Fruit fly (Drosophila melanogaster): ENCODE measurements around the gene CG14957.

Gene CG14957

DNA sequence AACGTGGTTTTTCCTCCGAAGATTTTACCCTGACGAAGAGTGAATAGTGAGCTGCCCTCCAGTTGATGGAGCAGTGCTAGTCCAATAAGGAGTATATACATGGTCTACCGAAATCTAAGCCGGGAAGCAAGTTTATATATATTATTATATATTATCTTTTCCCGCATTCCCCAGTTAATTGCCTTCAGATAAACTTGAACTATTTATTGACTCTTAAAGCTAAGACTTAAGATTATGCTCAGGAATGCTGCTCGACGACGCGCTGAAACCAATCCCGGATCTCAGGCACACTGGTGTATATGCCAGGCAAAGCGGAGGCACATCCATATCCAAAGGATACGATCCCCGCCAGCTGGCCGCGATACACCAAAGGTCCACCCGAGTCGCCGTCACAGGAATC is 18.0 kb downstream of the CG14957 start, which contains the start of gene CG32277:
Gene CG32277 (minus strand): TSS at position 101 of the 400 bp plus-strand sequence.
- TF ChIP-seq toe (GFP tag; optimal IDR thresholded peaks at IDR 0.05) = no peak
- TF ChIP-seq CG7045 (GFP tag; optimal IDR thresholded peaks at IDR 0.05) = no peak
- TF ChIP-seq kay (GFP tag; ENCODE audit: borderline replicate concordance) = no peak
- TF ChIP-seq Clk (GFP tag; optimal IDR thresholded peaks at IDR 0.05) = no peak
- TF ChIP-seq CG33017 (tag; optimal IDR thresholded peaks at IDR 0.05) = no peak
- TF ChIP-seq CG12768 (GFP tag; optimal IDR thresholded peaks at IDR 0.05) = no peak
- no peak for TF ChIP-seq ovo (GFP tag; optimal IDR thresholded peaks at IDR 0.05)
- no peak for TF ChIP-seq pad (GFP tag; optimal IDR thresholded peaks at IDR 0.05)
- no peak for TF ChIP-seq CG1620 (GFP tag; optimal IDR thresholded peaks at IDR 0.05)
- TF ChIP-seq Mnt (GFP tag; optimal IDR thresholded peaks at IDR 0.05) = no peak
- TF ChIP-seq CG11617 (GFP tag; optimal IDR thresholded peaks at IDR 0.05) = no peak
- TF ChIP-seq Hr96 (GFP tag; optimal IDR thresholded peaks at IDR 0.05) = no peak

DNA sequence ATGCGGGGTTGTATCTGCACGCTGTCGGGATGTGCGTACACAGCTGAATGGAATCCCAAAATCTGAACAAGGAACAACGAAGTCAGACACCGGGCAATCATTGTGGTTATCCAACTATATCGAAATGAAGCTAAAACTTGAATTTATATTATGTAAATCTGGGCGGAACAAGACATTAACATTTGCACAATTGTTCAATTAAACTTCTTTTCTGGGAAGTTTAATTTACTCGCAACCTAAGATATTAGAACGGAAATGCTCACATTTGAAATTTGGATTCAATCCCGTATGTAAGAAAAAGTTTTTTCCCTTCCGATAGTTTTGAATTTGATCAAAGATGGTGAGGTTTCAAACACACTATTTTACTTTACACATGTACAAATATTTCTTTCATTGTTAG is 18.9 kb downstream of the CG14957 start, which contains the start of gene CG33160:
Gene CG33160 (minus strand): TSS at position 101 of the 400 bp plus-strand sequence.
- TF ChIP-seq Mnt (GFP tag; optimal IDR thresholded peaks at IDR 0.05) = no peak

DNA sequence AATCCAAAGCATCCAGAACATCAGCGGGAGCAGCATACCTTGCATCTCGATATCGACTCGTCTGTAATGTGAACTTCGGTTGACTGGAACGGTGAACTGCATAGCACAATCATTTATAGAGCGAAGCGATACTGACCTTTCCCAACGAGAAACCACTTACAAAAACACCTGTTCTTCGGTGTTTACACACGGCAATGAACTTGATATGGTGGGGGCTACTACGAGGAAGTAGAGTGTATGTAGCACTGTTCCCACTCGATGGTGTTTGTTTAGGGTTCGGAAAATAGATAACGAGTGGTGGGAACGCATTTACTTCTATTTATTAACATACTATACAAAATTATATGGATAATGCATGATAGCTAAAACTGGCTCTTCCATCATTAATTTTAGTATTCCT is 21.5 kb downstream of the CG14957 start, which contains the start of the genes CG32269 and CG32270:
Gene CG32269 (minus strand): TSS at position 91 of the 400 bp plus-strand sequence.
Gene CG32270 (minus strand): TSS at position 91 of the 400 bp plus-strand sequence.
- TF ChIP-seq cic (GFP tag; optimal IDR thresholded peaks at IDR 0.05) (peak; percentile 65), kay (GFP tag; ENCODE audit: borderline replicate concordance) (no peak), CG7045 (GFP tag; optimal IDR thresholded peaks at IDR 0.05) (peak; percentile 52), Clk (GFP tag; optimal IDR thresholded peaks at IDR 0.05) (no peak), Hr96 (GFP tag; optimal IDR thresholded peaks at IDR 0.05) (peak; percentile 40), bab1 (GFP tag; optimal IDR thresholded peaks at IDR 0.05) (no peak), CG33017 (tag; optimal IDR thresholded peaks at IDR 0.05) (peak; percentile 2), tj (GFP tag; optimal IDR thresholded peaks at IDR 0.05) (no peak), Crg-1 (GFP tag; optimal IDR thresholded peaks at IDR 0.05) (peak; percentile 51), pad (GFP tag; optimal IDR thresholded peaks at IDR 0.05) (peak; percentile 12), CG1620 (GFP tag; optimal IDR thresholded peaks at IDR 0.05) (peak; percentile 23), CG11617 (GFP tag; optimal IDR thresholded peaks at IDR 0.05) (peak; percentile 18), CG12768 (GFP tag; optimal IDR thresholded peaks at IDR 0.05) (peak; percentile 73), toe (GFP tag; optimal IDR thresholded peaks at IDR 0.05) (peak; percentile 46), CG7101 (tag; optimal IDR thresholded peaks at IDR 0.05) (peak; percentile 48), Mnt (GFP tag; optimal IDR thresholded peaks at IDR 0.05) (peak; percentile 60), ovo (GFP tag; optimal IDR thresholded peaks at IDR 0.05) (peak; percentile 24)

DNA sequence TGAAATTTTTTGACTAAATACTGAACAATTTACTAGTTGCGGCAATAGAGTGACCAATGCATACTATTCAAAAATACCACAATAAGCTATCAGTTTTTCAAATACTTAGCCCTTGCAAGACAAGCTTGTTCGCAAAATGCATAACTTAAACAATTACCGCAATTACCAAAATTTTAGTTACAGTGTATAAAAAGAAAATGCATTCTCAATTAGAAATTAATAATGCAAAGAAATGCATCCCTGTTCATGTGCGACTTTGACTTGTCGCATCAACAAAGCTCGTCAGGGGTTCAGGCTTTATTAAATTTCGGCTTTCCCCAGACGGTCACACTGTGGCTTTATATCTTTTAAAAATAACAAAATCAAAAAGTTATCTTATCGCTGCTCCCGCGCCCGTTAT is 31.5 kb downstream of the CG14957 start, which contains the start of the genes hob and nSMase:
Gene hob (minus strand): TSS at position 62 of the 400 bp plus-strand sequence.
Gene nSMase (plus strand): TSS at position 298 of the 400 bp plus-strand sequence.
- TF ChIP-seq cic (GFP tag; optimal IDR thresholded peaks at IDR 0.05) (peak; percentile 47), pad (GFP tag; optimal IDR thresholded peaks at IDR 0.05) (peak; percentile 4), Crg-1 (GFP tag; optimal IDR thresholded peaks at IDR 0.05) (no peak), tj (GFP tag; optimal IDR thresholded peaks at IDR 0.05) (peak; percentile 8), CG11617 (GFP tag; optimal IDR thresholded peaks at IDR 0.05) (peak; percentile 37), CG7045 (GFP tag; optimal IDR thresholded peaks at IDR 0.05) (no peak), Mnt (GFP tag; optimal IDR thresholded peaks at IDR 0.05) (peak; percentile 60), CG14711 (tag; optimal IDR thresholded peaks at IDR 0.05) (peak; percentile 14), ovo (GFP tag; optimal IDR thresholded peaks at IDR 0.05) (no peak), CG7101 (tag; optimal IDR thresholded peaks at IDR 0.05) (peak; percentile 33), CG1620 (GFP tag; optimal IDR thresholded peaks at IDR 0.05) (peak; percentile 13), CG5204 (GFP tag; optimal IDR thresholded peaks at IDR 0.05) (no peak), CG33017 (tag; optimal IDR thresholded peaks at IDR 0.05) (no peak), bab1 (GFP tag; optimal IDR thresholded peaks at IDR 0.05) (peak; percentile 64), Hr96 (GFP tag; optimal IDR thresholded peaks at IDR 0.05) (no peak)

DNA sequence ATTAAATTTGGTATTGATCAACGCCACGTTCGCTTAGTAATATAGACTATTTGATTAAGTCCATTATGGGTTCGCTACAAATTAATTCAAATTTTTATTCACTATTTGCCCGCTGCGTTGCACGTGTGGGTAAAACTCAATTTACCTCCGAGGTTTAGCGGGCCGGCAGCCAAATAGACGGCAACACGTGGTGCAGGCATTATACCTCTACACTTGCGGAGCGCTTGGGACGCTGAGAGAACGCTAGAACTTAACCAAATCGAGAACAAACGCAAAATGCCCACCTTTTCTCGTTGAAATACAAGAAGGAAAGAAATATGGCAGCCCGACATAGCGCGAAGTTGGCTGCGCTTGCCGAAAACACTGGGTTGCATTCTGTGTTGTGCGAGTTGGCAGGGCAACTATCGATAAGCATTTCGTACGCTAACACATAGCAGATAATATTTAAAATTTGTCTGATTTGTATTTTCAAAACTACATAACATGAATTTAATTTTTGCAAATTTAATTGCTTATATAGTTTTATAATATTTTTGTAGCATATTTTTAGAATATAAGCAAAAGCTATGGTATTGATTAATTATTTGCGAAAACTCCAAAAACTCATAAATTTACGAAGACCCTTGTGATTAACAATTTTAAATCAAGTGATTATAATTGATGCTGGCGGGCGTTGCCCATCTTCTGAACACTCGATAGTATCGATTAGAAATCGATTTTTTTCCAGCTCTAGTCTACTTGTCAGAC is 35.5 kb downstream of the CG14957 start, which contains the start of the genes RpL28 and eIF1:
Gene RpL28 (minus strand): TSS at position 318 of the 747 bp plus-strand sequence.
Gene eIF1 (plus strand): TSS at position 699 of the 747 bp plus-strand sequence.
- TF ChIP-seq CG33017 (tag; optimal IDR thresholded peaks at IDR 0.05) (peak; percentile 81), CG5204 (GFP tag; optimal IDR thresholded peaks at IDR 0.05) (no peak), Crg-1 (GFP tag; optimal IDR thresholded peaks at IDR 0.05) (peak; percentile 98), ovo (GFP tag; optimal IDR thresholded peaks at IDR 0.05) (peak; percentile 96), bab1 (GFP tag; optimal IDR thresholded peaks at IDR 0.05) (peak; percentile 70), toe (GFP tag; optimal IDR thresholded peaks at IDR 0.05) (no peak), CG14711 (tag; optimal IDR thresholded peaks at IDR 0.05) (peak; percentile 79), Mnt (GFP tag; optimal IDR thresholded peaks at IDR 0.05) (peak; percentile 96), CG12768 (GFP tag; optimal IDR thresholded peaks at IDR 0.05) (peak; percentile 94), kay (GFP tag; ENCODE audit: borderline replicate concordance) (no peak), CG7045 (GFP tag; optimal IDR thresholded peaks at IDR 0.05) (peak; percentile 93), CG7101 (tag; optimal IDR thresholded peaks at IDR 0.05) (peak; percentile 96), Clk (GFP tag; optimal IDR thresholded peaks at IDR 0.05) (peak; percentile 90), Hr96 (GFP tag; optimal IDR thresholded peaks at IDR 0.05) (peak; percentile 97), tj (GFP tag; optimal IDR thresholded peaks at IDR 0.05) (peak; percentile 84), pad (GFP tag; optimal IDR thresholded peaks at IDR 0.05) (peak; percentile 87), CG11617 (GFP tag; optimal IDR thresholded peaks at IDR 0.05) (peak; percentile 98), cic (GFP tag; optimal IDR thresholded peaks at IDR 0.05) (peak; percentile 57), CG1620 (GFP tag; optimal IDR thresholded peaks at IDR 0.05) (peak; percentile 98), cnc (optimal IDR thresholded peaks at IDR 0.05) (no peak)

Measured in whole organism, adult.